Worm (Caenorhabditis elegans): ENCODE data around the gene str-228.

str-228 gene

DNA sequence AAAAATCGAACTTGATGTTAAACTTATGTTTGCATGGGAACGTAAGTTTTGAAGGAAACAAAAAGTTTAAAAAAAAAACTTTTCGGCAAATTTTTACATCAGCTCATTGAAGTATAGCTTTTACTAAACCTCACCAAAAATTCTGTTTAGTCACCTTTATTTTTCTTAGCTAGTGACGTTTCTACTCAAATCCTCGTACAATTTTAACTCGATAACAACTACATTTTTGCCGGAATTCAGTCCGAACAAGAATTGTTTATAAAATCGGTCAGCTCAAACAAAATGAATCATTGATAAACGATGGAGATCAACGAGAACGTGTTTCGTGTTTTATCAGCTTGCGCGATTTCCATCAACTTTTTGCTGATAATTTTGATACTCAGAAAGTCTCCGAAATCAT lies 16.9 kb downstream of the str-228 start, which contains the start of gene str-260:
Gene str-260, plus strand, starts transcription at position 301 of the 400 bp plus-strand sequence.
- TF ChIP-seq pha-4 (tag; optimal IDR thresholded peaks at IDR 0.05) (no peak), ceh-34 (tag; optimal IDR thresholded peaks at IDR 0.05) (no peak), ttx-3 (tag; optimal IDR thresholded peaks at IDR 0.05) (no peak), fkh-10 (GFP tag; optimal IDR thresholded peaks at IDR 0.05) (no peak), nhr-232 (tag; optimal IDR thresholded peaks at IDR 0.05) (no peak), fkh-6 (tag; optimal IDR thresholded peaks at IDR 0.05) (no peak), zip-5 (tag; optimal IDR thresholded peaks at IDR 0.05) (no peak), eyg-1 (tag; optimal IDR thresholded peaks at IDR 0.05) (no peak), npax-4 (tag; optimal IDR thresholded peaks at IDR 0.05) (no peak), dve-1 (tag; optimal IDR thresholded peaks at IDR 0.05) (no peak), rnt-1 (tag; optimal IDR thresholded peaks at IDR 0.05) (no peak), pqm-1 (tag; optimal IDR thresholded peaks at IDR 0.05) (no peak), ceh-30 (tag; optimal IDR thresholded peaks at IDR 0.05) (no peak), sdc-2 (tag; optimal IDR thresholded peaks at IDR 0.05) (no peak), lin-11 (tag; optimal IDR thresholded peaks at IDR 0.05) (no peak), C08G9.2 (tag; optimal IDR thresholded peaks at IDR 0.05) (no peak), fax-1 (tag; optimal IDR thresholded peaks at IDR 0.05) (no peak), hlh-8 (tag; optimal IDR thresholded peaks at IDR 0.05) (no peak), unc-86 (tag; optimal IDR thresholded peaks at IDR 0.05) (no peak), C38D4.7 (GFP tag; optimal IDR thresholded peaks at IDR 0.05) (no peak)

DNA sequence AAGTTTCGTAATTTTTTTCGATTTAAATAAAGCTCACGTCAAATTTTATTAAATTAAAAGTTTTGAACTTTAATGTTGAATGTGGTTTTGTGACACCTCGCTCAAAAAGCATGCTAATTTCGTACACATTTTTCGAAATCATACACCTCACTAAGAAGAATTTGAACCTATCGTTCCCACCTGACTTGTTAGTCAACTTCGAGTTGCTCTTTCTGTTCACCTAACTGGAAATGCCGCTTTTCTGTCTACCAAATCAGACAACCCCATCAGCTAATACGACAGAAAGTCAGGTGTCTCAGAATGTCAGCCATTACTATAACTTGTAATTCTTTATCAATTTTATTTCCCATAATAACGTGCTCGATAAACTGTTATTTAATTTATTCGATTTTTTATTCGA lies 20.4 kb downstream of the str-228 start, which contains the start of gene srbc-66:
Gene srbc-66, plus strand, starts transcription at position 301 of the 400 bp plus-strand sequence.
- TF ChIP-seq hlh-8 (tag; optimal IDR thresholded peaks at IDR 0.05) (no peak), hlh-30 (tag; optimal IDR thresholded peaks at IDR 0.05; ENCODE audit: insufficient read depth) (no peak), nfya-1 (tag; optimal IDR thresholded peaks at IDR 0.05) (no peak), fax-1 (tag; optimal IDR thresholded peaks at IDR 0.05) (no peak), madf-2 (tag; optimal IDR thresholded peaks at IDR 0.05) (no peak), T23F11.4 (GFP tag; optimal IDR thresholded peaks at IDR 0.05) (no peak), unc-86 (tag; optimal IDR thresholded peaks at IDR 0.05) (no peak), ceh-14 (tag; optimal IDR thresholded peaks at IDR 0.05) (no peak), ceh-31 (tag; optimal IDR thresholded peaks at IDR 0.05) (no peak), ceh-19 (GFP tag; optimal IDR thresholded peaks at IDR 0.05) (no peak), sox-4 (tag; optimal IDR thresholded peaks at IDR 0.05) (no peak)

DNA sequence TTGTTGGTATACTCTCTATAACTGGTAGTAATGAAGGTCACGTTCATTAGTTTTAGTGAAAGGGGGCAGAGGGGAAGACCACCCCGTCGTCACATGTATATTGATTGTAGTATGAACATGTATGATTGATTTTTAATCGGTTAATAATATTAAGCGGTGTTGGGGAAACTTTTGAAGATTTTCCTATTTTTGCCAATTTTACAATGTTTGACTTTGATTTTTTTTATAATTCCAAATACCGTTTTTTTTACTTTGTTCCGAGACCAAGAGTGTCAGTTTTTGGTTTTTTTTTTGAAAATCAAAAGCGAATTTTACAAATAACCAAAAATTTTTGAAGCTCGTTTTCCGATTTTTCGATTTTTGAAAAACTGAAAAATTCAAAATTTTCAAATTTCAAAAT lies 25.3 kb downstream of the str-228 start, which contains the start of gene nhr-221:
Gene nhr-221, minus strand, starts transcription at position 101 of the 400 bp plus-strand sequence.
- TF ChIP-seq pax-1 (tag; optimal IDR thresholded peaks at IDR 0.05), result no peak
- no peak for TF ChIP-seq C08G9.2 (tag; optimal IDR thresholded peaks at IDR 0.05)
- TF ChIP-seq ceh-6 (GFP tag; optimal IDR thresholded peaks at IDR 0.05), result no peak
- no peak for TF ChIP-seq ceh-14 (tag; optimal IDR thresholded peaks at IDR 0.05)
- TF ChIP-seq gmeb-2 (tag; optimal IDR thresholded peaks at IDR 0.05), result no peak
- TF ChIP-seq elt-2 (tag; optimal IDR thresholded peaks at IDR 0.05), result no peak
- TF ChIP-seq nhr-11 (tag; optimal IDR thresholded peaks at IDR 0.05), result no peak
- TF ChIP-seq ceh-34 (tag; optimal IDR thresholded peaks at IDR 0.05), result no peak
- no peak for TF ChIP-seq sdc-2 (tag; optimal IDR thresholded peaks at IDR 0.05)
- TF ChIP-seq K02D7.2 (tag; optimal IDR thresholded peaks at IDR 0.05), result no peak
- TF ChIP-seq ceh-31 (tag; optimal IDR thresholded peaks at IDR 0.05), result no peak
- TF ChIP-seq ceh-30 (tag; optimal IDR thresholded peaks at IDR 0.05), result no peak
- TF ChIP-seq ama-1 (optimal IDR thresholded peaks at IDR 0.05), result no peak
- TF ChIP-seq ztf-16 (tag; optimal IDR thresholded peaks at IDR 0.05), result no peak
- no peak for TF ChIP-seq hlh-6 (tag; optimal IDR thresholded peaks at IDR 0.05)
- no peak for TF ChIP-seq pros-1 (tag; optimal IDR thresholded peaks at IDR 0.05)
- no peak for TF ChIP-seq ets-4 (tag; optimal IDR thresholded peaks at IDR 0.05)
- TF ChIP-seq unc-55 (GFP tag; optimal IDR thresholded peaks at IDR 0.05), result no peak
- no peak for TF ChIP-seq fkh-10 (GFP tag; optimal IDR thresholded peaks at IDR 0.05)
- TF ChIP-seq ahr-1 (tag; optimal IDR thresholded peaks at IDR 0.05), result no peak

All from whole organism, late embryonic.